Worm (Caenorhabditis elegans) whole organism, midembryonic: ENCODE results near the gene F16H6.10.

Experiments
- T22C8.4 ChIP-seq: fragments of 200-800 bp; sonication (Bioruptor generic); IDR thresholded peaks from 2 replicates; pipeline ENCODE4 v1.3.6; 2022; ENCODE audit warnings: missing genetic modification characterization, missing compliant biosample characterization
- cog-1 ChIP-seq: sonication (generic microtip); optimal IDR thresholded peaks from 2 replicates; lab custom pipeline; 2016; ENCODE audit warnings: missing genetic modification characterization, missing compliant biosample characterization
- med-1 ChIP-seq: sonication (generic microtip); optimal IDR thresholded peaks from 2 replicates; lab custom pipeline; 2017; ENCODE audit warnings: missing genetic modification characterization, mild to moderate bottlenecking, missing compliant biosample characterization, antibody characterized with exemption, missing genetic modification reagents; ENCODE audit not compliant: insufficient read depth
- ref-1 ChIP-seq: fragments of 200-800 bp; sonication (Bioruptor generic); conservative IDR thresholded peaks from 2 replicates; pipeline ENCODE4 v1.3.6; 2022; ENCODE audit warnings: missing genetic modification reagents, missing genetic modification characterization, missing compliant biosample characterization

DNA sequence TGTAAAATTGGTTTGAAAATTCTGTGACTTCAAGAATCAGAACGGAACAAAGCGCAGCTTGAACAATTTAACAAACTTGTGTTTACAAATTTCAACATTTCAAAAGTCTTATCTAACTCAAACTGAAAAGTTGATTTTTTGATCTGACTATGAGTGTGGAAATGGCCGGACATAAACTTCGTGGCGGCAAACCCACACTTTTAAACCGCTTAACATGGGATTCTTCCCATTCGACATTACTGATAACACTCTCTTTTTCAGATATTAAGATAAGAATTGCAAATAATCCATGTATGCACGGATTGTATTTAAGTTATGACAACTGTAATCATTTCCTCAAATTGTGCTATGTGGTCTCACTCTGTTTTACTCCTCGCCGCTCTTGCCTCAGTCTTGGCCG, 33.1 kb downstream of the F16H6.10 start, which contains the start of gene clec-42:
- TF ChIP-seq cog-1 (tag; lab: Kevin White, UChicago): no peak
- no peak for TF ChIP-seq med-1
- no peak for TF ChIP-seq ref-1 (GFP tag; lab: Robert Waterston, UW)
- no peak for TF ChIP-seq T22C8.4
